Worm (Caenorhabditis elegans) whole organism, L4/young adult: ENCODE data around the gene ZK1098.2.
A peak's percentile ranks its signal among the peaks of the same experiment; 100 is the strongest.

ENCODE experiments used
- W03F9.2 ChIP-seq: fragments of 150-350 bp; optimal IDR thresholded peaks from 2 replicates; lab custom pipeline; 2014; ENCODE audit warnings: missing biosample characterization, missing genetic modification characterization
- dao-5 ChIP-seq: sonication (generic microtip); optimal IDR thresholded peaks from 2 replicates; lab custom pipeline; 2016; ENCODE audit warnings: missing genotype, missing genetic modification characterization, moderate library complexity, missing compliant biosample characterization
- him-1 ChIP-seq: sonication (generic microtip); optimal IDR thresholded peaks from 2 replicates; lab custom pipeline; 2016; ENCODE audit warnings: missing genotype, missing genetic modification reagents, missing genetic modification characterization, missing compliant biosample characterization

Gene ZK1098.2

DNA sequence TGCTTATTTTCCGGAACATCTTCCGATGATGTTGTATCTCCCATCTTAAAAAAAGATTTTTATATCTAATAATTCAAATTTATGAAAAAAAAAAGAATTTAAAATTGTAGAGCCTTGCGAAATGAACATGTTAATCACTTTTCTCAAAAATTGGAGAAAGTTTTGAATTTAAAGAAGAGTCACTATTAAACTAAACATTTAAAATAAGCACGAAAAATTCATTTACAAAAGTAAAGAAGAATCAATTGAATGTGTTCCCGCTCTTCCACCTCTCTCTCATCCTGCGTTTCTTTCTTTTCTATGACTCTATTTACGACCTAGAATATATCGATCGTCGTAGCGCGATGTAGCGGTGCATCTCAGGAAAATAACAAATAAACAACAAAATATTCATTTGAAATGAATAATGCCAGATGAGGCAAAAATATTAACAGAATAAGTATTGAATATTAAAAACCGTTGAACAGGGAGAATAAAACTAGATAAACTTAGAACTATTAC, 9.7 kb downstream of the ZK1098.2 start, which contains the start of gene ZK1098.3:
ZK1098.3 (minus strand) TSS at position 51 of the 501 bp plus-strand sequence.
- TF ChIP-seq dao-5 (tag; lab: Kevin White, UChicago), result no peak
- TF ChIP-seq W03F9.2, result no peak
- TF ChIP-seq him-1 (tag; lab: Kevin White, UChicago), result no peak

- TF ChIP-seq him-1 (tag; lab: Kevin White, UChicago) (no peak), dao-5 (tag; lab: Kevin White, UChicago) (no peak), W03F9.2 (no peak)
Measured at ce11 chrIII:9542280-9542679, 13.3 kb downstream of the ZK1098.2 start, which contains the start of gene mut-7. TSS of gene mut-7 (minus strand) at chrIII:9542380.

- TF ChIP-seq W03F9.2 (peak; percentile 56), dao-5 (tag; lab: Kevin White, UChicago) (no peak)
Measured at ce11 chrIII:9542816-9543215, 13.9 kb downstream of the ZK1098.2 start, which contains the start of gene eif-2Balpha. TSS of gene eif-2Balpha (plus strand) at chrIII:9543119.

ce11 chrIII:9544125-9544524, 15.2 kb downstream of the ZK1098.2 start, which contains the start of gene ZK1098.9:
TSS of gene ZK1098.9 (plus strand) at chrIII:9544425.
- TF ChIP-seq dao-5 (tag; lab: Kevin White, UChicago), result no peak
- no peak for TF ChIP-seq W03F9.2
- no peak for TF ChIP-seq him-1 (tag; lab: Kevin White, UChicago)

ce11 chrIII:9544820-9545219, 15.9 kb downstream of the ZK1098.2 start, which contains the start of gene ZK1098.12:
TSS of gene ZK1098.12 (plus strand) at chrIII:9545120.
- TF ChIP-seq W03F9.2, result no peak
- TF ChIP-seq him-1 (tag; lab: Kevin White, UChicago), result no peak
- no peak for TF ChIP-seq dao-5 (tag; lab: Kevin White, UChicago)

DNA sequence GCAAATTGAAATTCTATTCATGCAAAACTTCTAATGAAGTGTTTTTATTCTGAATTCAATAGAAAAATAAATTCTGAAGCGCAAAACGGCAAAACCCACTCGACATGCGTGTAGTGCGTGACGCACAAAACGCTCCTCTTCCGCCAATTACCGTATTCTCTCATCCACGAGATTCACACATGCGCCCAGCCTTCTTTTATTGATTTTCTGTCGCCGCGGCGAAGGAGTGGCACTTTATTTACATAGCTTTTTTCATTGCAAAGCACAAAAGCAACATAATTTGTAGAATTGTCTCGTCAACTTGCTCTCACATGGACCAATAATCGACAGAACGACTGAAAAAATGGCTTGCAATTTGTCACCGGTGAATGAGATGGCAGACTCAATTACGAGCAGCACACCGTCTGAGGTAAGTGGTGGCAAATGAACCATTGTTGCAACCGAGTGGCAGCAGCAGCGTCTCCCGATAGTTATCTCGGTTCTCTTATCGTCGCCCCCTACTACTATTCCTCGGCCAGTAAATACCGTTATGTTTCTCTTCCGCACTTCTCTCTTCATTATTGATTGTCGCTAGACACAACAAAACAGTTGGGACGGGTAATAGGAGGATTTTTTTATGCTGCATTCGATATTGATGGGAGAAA, 17.2 kb downstream of the ZK1098.2 start, which contains the start of gene unc-16:
unc-16 (plus strand) TSS at position 243 of the 644 bp plus-strand sequence.
- TF ChIP-seq him-1 (tag; lab: Kevin White, UChicago) (peak; percentile 55), W03F9.2 (peak; percentile 84), dao-5 (tag; lab: Kevin White, UChicago) (no peak)

DNA sequence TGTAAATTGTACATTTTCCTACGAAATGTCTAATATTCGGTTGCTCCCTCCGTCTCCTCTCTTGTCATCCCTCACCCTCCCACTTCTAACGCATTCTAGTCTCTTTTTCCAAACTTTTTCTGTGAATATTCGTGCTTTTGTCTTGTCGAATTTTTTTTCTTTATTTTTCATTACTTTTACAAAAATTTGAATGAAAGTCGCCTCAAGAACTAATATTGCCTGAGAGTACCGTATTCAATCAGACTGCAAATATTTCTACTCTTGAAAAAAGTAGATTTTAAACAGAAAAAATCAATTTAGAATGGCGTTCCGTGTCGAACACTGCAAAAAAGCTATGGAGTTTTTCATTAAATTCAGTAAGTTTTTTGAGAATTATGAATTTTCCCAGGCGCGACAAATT, 27.3 kb downstream of the ZK1098.2 start, which contains the start of gene ZK1098.11:
ZK1098.11 (plus strand) TSS at position 301 of the 400 bp plus-strand sequence.
- TF ChIP-seq dao-5 (tag; lab: Kevin White, UChicago) (no peak), W03F9.2 (no peak), him-1 (tag; lab: Kevin White, UChicago) (no peak)

DNA sequence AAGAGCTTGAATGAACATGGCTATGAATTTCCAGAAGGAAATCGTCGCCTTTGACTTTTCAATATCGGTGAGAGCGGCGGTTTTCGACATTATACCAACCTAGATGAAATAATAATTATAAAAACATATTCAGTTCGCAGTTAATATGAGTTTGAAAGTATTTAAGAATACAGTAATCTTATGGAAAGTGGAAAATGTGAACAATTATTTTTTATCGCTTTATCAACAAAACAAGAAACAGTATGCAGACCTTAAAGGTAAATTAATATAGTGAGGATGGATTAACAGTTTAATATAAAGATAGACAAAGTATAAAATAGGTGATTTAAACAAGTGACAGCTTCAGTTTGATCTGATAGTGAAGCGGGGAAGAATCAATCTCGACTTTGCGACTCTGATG, 29.5 kb downstream of the ZK1098.2 start, which contains the start of gene C48B4.6:
C48B4.6 (minus strand) TSS at position 101 of the 400 bp plus-strand sequence.
- no peak for TF ChIP-seq dao-5 (tag; lab: Kevin White, UChicago)
- TF ChIP-seq him-1 (tag; lab: Kevin White, UChicago), result no peak
- TF ChIP-seq W03F9.2, result no peak

ce11 chrIII:9559381-9559881, 30.5 kb downstream of the ZK1098.2 start, which contains the start of gene C48B4.7:
TSS of gene C48B4.7 (minus strand) at chrIII:9559431.
- TF ChIP-seq dao-5 (tag; lab: Kevin White, UChicago) (no peak), W03F9.2 (peak; percentile 15)

DNA sequence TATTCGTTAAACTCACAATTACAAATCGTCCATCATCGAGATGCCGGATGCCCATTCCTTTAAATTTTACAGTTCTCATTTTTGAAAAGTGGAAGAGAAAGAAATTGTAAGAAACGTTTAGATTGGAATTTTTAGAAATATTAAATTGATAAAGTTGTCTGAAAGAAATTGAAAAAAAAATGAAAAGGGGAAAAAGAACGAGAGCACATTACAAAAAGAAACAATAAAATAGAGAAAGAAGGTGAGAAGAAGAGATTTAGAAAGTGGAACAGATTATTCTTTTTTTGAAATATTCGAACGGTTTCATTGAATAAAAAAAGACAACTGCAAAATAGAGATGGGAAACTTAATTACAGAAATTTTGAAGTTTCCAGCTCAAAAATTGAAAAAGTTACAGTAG, 32.2 kb downstream of the ZK1098.2 start, which contains the start of gene C48B4.8:
C48B4.8 (minus strand) TSS at position 101 of the 400 bp plus-strand sequence.
- TF ChIP-seq him-1 (tag; lab: Kevin White, UChicago) (no peak), W03F9.2 (no peak), dao-5 (tag; lab: Kevin White, UChicago) (no peak)

DNA sequence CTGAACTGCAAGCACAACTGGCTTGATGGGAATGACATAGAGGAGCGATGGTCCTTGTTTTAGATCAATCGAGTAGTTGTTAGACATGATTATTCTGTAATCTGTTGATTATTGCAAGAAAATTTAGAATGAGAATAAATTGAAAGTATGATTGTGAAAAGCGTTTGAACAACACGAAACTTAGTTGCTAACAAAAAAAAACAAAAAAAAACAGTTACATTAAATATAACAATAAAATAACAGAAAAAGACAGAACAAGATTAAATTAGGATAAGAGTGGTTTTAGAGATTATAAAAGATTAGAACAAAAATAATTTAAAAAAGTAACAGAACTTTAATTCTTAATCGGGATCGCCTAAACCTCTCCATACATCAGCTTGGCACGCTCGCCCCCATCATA, 34.3 kb downstream of the ZK1098.2 start, which contains the start of gene C48B4.9:
C48B4.9 (minus strand) TSS at position 101 of the 400 bp plus-strand sequence.
- no peak for TF ChIP-seq dao-5 (tag; lab: Kevin White, UChicago)
- TF ChIP-seq him-1 (tag; lab: Kevin White, UChicago), result no peak
- no peak for TF ChIP-seq W03F9.2

- TF ChIP-seq dao-5 (tag; lab: Kevin White, UChicago) (no peak), W03F9.2 (no peak), him-1 (tag; lab: Kevin White, UChicago) (no peak)
Measured at ce11 chrIII:9564410-9564809, 35.5 kb downstream of the ZK1098.2 start, which contains the start of gene C48B4.10. TSS of gene C48B4.10 (minus strand) at chrIII:9564510.

DNA sequence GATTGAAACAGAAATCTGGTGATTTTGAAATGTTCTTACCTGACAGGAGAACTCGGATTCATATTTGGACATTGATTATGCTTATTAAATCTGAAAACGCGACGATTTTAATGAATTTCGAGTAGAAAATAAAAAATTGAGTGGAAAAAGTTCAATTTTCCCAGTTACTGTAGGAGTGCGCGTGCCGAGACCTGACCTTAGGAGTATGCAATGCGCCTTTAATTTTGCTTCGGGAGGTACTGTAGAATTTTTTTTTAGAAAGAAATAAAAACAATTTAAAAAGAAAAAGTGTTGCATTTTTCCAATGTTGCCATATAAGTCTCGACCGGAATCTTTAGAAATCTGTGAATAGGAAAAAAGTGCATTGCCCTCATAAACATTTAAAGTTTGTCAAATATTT, 37.0 kb downstream of the ZK1098.2 start, which contains the start of gene C48B4.11:
C48B4.11 (minus strand) TSS at position 143 of the 400 bp plus-strand sequence.
- no peak for TF ChIP-seq him-1 (tag; lab: Kevin White, UChicago)
- no peak for TF ChIP-seq W03F9.2
- no peak for TF ChIP-seq dao-5 (tag; lab: Kevin White, UChicago)

ce11 chrIII:9568451-9568850, 39.5 kb downstream of the ZK1098.2 start, which contains the start of gene C48B4.13:
TSS of gene C48B4.13 (plus strand) at chrIII:9568751.
- TF ChIP-seq W03F9.2 (no peak), him-1 (tag; lab: Kevin White, UChicago) (no peak), dao-5 (tag; lab: Kevin White, UChicago) (no peak)
